Fruit fly (Drosophila melanogaster) whole organism, embryonic: ENCODE data around the gene CG13603.
A peak's percentile ranks its signal among the peaks of the same experiment; 100 is the strongest.

Experiments used
- CG17385 ChIP-seq: fragments of 200-800 bp; sonication (Bioruptor generic); optimal IDR thresholded peaks from 3 replicates; lab custom pipeline; 2018; ENCODE audit warnings: missing biosample characterization, mild to moderate bottlenecking, missing genetic modification characterization
- CG30020 ChIP-seq: fragments of 200-800 bp; optimal IDR thresholded peaks from 2 replicates; lab custom pipeline; 2019; ENCODE audit warnings: missing biosample characterization, mild to moderate bottlenecking, missing genetic modification characterization, moderate library complexity
- CG7271 ChIP-seq: fragments of 200-800 bp; sonication (Bioruptor generic); optimal IDR thresholded peaks from 2 replicates; lab custom pipeline; 2018; ENCODE audit warnings: missing biosample characterization, mild to moderate bottlenecking, missing genetic modification characterization, moderate library complexity
- CG7357 ChIP-seq: fragments of 200-800 bp; sonication (Bioruptor generic); IDR thresholded peaks from 3 replicates; pipeline ENCODE4 v1.3.6; 2022; ENCODE audit warnings: missing biosample characterization, missing genetic modification characterization
- NC2α ChIP-seq: fragments of 200-800 bp; sonication (Bioruptor generic); optimal IDR thresholded peaks from 2 replicates; lab custom pipeline; 2016; ENCODE audit warnings: missing biosample characterization, missing genetic modification characterization
- Pdp1 ChIP-seq, 2 experiments: fragments of 200-800 bp; sonication (Bioruptor generic); optimal IDR thresholded peaks; 3 replicates each; lab custom pipeline; 2016; ENCODE audit warnings: missing biosample characterization in 2 of 2, missing genetic modification characterization in 2 of 2, mild to moderate bottlenecking in 1 of 2, moderate library complexity in 1 of 2
- chinmo ChIP-seq: fragments of 200-800 bp; sonication (Bioruptor generic); IDR thresholded peaks from 4 replicates; pipeline ENCODE4 v1.3.6; 2022; ENCODE audit warnings: missing biosample characterization, missing genetic modification characterization; ENCODE audit not compliant: partially characterized antibody
- inv ChIP-seq: fragments of 200-800 bp; sonication (Bioruptor generic); IDR thresholded peaks from 2 replicates; pipeline ENCODE4 v1.3.6; 2022; ENCODE audit warnings: missing biosample characterization, missing genetic modification characterization; ENCODE audit not compliant: partially characterized antibody

DNA sequence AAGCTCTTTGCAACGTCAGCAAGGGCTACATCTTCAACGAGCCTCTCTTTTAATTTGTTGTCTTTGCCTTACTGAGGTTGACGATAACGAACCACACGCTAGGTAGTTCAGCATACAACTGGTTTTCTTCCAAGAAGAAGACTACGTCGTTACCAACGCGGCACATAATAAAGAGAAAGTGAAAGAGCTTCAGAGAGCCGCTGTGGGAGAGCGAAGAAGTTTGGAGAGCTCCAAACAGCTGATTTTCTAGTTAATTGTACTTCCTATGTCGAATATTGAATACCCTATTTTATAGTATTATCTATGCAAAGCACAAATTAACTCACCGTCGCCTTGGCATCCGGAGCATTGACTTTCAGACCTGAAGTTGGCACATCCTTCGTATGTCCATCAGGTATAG lies 31.0 kb downstream of the CG13603 start:
- peak; percentile 70 for TF ChIP-seq CG17385 (GFP tag; lab: Kevin White, UChicago)
- TF ChIP-seq CG7271 (tag; lab: Kevin White, UChicago), result no peak
- TF ChIP-seq chinmo, result no peak
- no peak for TF ChIP-seq CG7357
- no peak for TF ChIP-seq CG30020
- no peak for TF ChIP-seq Pdp1 (GFP tag; optimal IDR thresholded peaks at IDR 0.05; lab: Kevin White, UChicago)
- no peak for TF ChIP-seq NC2α (GFP tag; lab: Kevin White, UChicago)
- TF ChIP-seq inv, result no peak
